Fruit fly (Drosophila melanogaster): ENCODE measurements around the gene SrpRbeta.

- TF ChIP-seq CrebA (GFP tag; optimal IDR thresholded peaks at IDR 0.05; ENCODE audit: borderline replicate concordance) (peak; percentile 4), OdsH (GFP tag; optimal IDR thresholded peaks at IDR 0.05) (peak; percentile 78), psq (GFP tag; optimal IDR thresholded peaks at IDR 0.05) (peak; percentile 64), Myc (optimal IDR thresholded peaks at IDR 0.05) (no peak), dmrt93B (GFP tag; optimal IDR thresholded peaks at IDR 0.05) (peak; percentile 39)
These were observed 23.5 kb downstream of the SrpRbeta start for dm6 chr3L:8696487-8696954.
